Worm (Caenorhabditis elegans) whole organism, L4 larva: ENCODE results near the gene nas-4.

Experiments
- D1046.2 ChIP-seq: fragments of 200-800 bp; sonication (Bioruptor generic); IDR thresholded peaks from 2 replicates; pipeline ENCODE4 v1.3.6; 2022; ENCODE audit warnings: missing genetic modification characterization, missing compliant biosample characterization
- F26F4.8 ChIP-seq: fragments of 200-800 bp; sonication (Bioruptor generic); conservative IDR thresholded peaks from 2 replicates; pipeline ENCODE4 v1.3.6; 2022; ENCODE audit warnings: missing genetic modification characterization, missing compliant biosample characterization
- F44E2.7 ChIP-seq: fragments of 200-800 bp; sonication (Bioruptor generic); IDR thresholded peaks from 2 replicates; pipeline ENCODE4 v2.1.2; 2022; ENCODE audit warnings: missing genetic modification characterization, missing compliant biosample characterization
- F49E8.2 ChIP-seq: sonication (generic microtip); optimal IDR thresholded peaks from 2 replicates; lab custom pipeline; 2016; ENCODE audit warnings: missing compliant biosample characterization, mild to moderate bottlenecking, missing genetic modification characterization, borderline replicate concordance
- R02D3.7 ChIP-seq: fragments of 150-350 bp; sonication (generic microtip); optimal IDR thresholded peaks from 3 replicates; lab custom pipeline; 2014; ENCODE audit warnings: missing biosample characterization, missing genetic modification characterization
- T20F7.1 ChIP-seq: fragments of 200-800 bp; sonication (Bioruptor generic); optimal IDR thresholded peaks from 2 replicates; lab custom pipeline; 2018; ENCODE audit warnings: mild to moderate bottlenecking, missing genetic modification characterization, missing compliant biosample characterization
- Y105C5A.15 ChIP-seq: fragments of 200-800 bp; sonication (Bioruptor generic); IDR thresholded peaks from 2 replicates; pipeline ENCODE4 v1.3.6; 2022; ENCODE audit warnings: missing genetic modification characterization, missing compliant biosample characterization
- Y5F2A.4 ChIP-seq: fragments of 200-800 bp; sonication (Bioruptor generic); optimal IDR thresholded peaks from 2 replicates; lab custom pipeline; 2018; ENCODE audit warnings: mild to moderate bottlenecking, missing genetic modification characterization, missing compliant biosample characterization
- Y75B8A.6 ChIP-seq: fragments of 200-800 bp; sonication (Bioruptor generic); IDR thresholded peaks from 2 replicates; pipeline ENCODE4 v1.3.6; 2022; ENCODE audit warnings: missing genetic modification reagents, missing genetic modification characterization, missing compliant biosample characterization
- aha-1 ChIP-seq: fragments of 150-350 bp; peaks from one replicate; lab custom pipeline; 2014; ENCODE audit warnings: missing biosample characterization, missing genetic modification characterization
- aly-2 ChIP-seq: sonication (generic microtip); optimal IDR thresholded peaks from 2 replicates; lab custom pipeline; 2018; ENCODE audit warnings: missing biosample characterization, missing genetic modification characterization
- ama-1 ChIP-seq: fragments of 150-350 bp; optimal IDR thresholded peaks from 2 replicates; lab custom pipeline; 2014; ENCODE audit warnings: inconsistent platforms, mixed read lengths
- arid-1 ChIP-seq: fragments of 200-800 bp; sonication (Bioruptor generic); conservative IDR thresholded peaks from 2 replicates; pipeline ENCODE4 v1.3.6; 2022; ENCODE audit warnings: missing genetic modification reagents, missing genetic modification characterization, missing compliant biosample characterization
- ceh-20 ChIP-seq: fragments of 200-800 bp; sonication (Bioruptor generic); IDR thresholded peaks from 2 replicates; pipeline ENCODE4 v1.3.6; 2022; ENCODE audit warnings: missing genetic modification reagents, missing genetic modification characterization, missing compliant biosample characterization
- ceh-28 ChIP-seq: fragments of 150-350 bp; optimal IDR thresholded peaks from 2 replicates; lab custom pipeline; 2014; ENCODE audit warnings: missing biosample characterization, missing genetic modification reagents, missing genetic modification characterization
- ceh-62 ChIP-seq: sonication (generic microtip); optimal IDR thresholded peaks from 2 replicates; lab custom pipeline; 2017; ENCODE audit warnings: missing biosample characterization, missing genetic modification characterization
- ces-1 ChIP-seq: fragments of 150-350 bp; sonication (generic microtip); optimal IDR thresholded peaks from 4 replicates; lab custom pipeline; 2014; ENCODE audit warnings: missing biosample characterization, missing genetic modification reagents, missing genetic modification characterization
- ctbp-1 ChIP-seq: fragments of 200-800 bp; sonication (Bioruptor generic); IDR thresholded peaks from 2 replicates; pipeline ENCODE4 v1.3.6; 2022; ENCODE audit warnings: missing genetic modification reagents, missing genetic modification characterization, missing compliant biosample characterization
- daf-19 ChIP-seq: fragments of 200-800 bp; sonication (Bioruptor generic); conservative IDR thresholded peaks from 2 replicates; pipeline ENCODE4 v1.3.6; 2022; ENCODE audit warnings: missing genetic modification characterization, missing compliant biosample characterization
- dve-1 ChIP-seq: sonication (generic microtip); optimal IDR thresholded peaks from 2 replicates; lab custom pipeline; 2017; ENCODE audit warnings: antibody characterized with exemption, mild to moderate bottlenecking, missing genetic modification characterization, missing compliant biosample characterization; ENCODE audit not compliant: insufficient read depth
- egl-27 ChIP-seq: sonication (generic microtip); optimal IDR thresholded peaks from 3 replicates; lab custom pipeline; 2017; ENCODE audit warnings: missing biosample characterization, missing genetic modification reagents, missing genetic modification characterization
- egl-43 ChIP-seq: fragments of 200-800 bp; sonication (Bioruptor generic); IDR thresholded peaks from 2 replicates; pipeline ENCODE4 v1.3.6; 2022; ENCODE audit warnings: missing genetic modification reagents, missing genetic modification characterization, missing compliant biosample characterization
- fos-1 ChIP-seq: fragments of 150-350 bp; optimal IDR thresholded peaks from 2 replicates; lab custom pipeline; 2014; ENCODE audit warnings: missing biosample characterization, missing genetic modification characterization
- gei-8 ChIP-seq: fragments of 200-800 bp; sonication (Bioruptor generic); optimal IDR thresholded peaks from 2 replicates; lab custom pipeline; 2018; ENCODE audit warnings: mild to moderate bottlenecking, missing genetic modification characterization, missing compliant biosample characterization
- hif-1 ChIP-seq, 2 experiments: sonication (generic microtip); optimal IDR thresholded peaks; 2 replicates each; lab custom pipeline; 2016 to 2017; ENCODE audit warnings: missing compliant biosample characterization in 2 of 2, missing genetic modification characterization in 2 of 2, missing genetic modification reagents in 2 of 2, missing genotype in 2 of 2, mild to moderate bottlenecking in 1 of 2
- hlh-30 ChIP-seq: sonication (generic microtip); optimal IDR thresholded peaks from 2 replicates; lab custom pipeline; 2017; ENCODE audit warnings: antibody characterized with exemption, mild to moderate bottlenecking, missing genetic modification characterization, missing compliant biosample characterization; ENCODE audit not compliant: insufficient read depth
- lim-7 ChIP-seq: fragments of 200-800 bp; sonication (Bioruptor generic); IDR thresholded peaks from 2 replicates; pipeline ENCODE4 v1.3.6; 2022; ENCODE audit warnings: missing genetic modification characterization, missing compliant biosample characterization
- lin-1 ChIP-seq: fragments of 200-800 bp; sonication (Bioruptor generic); IDR thresholded peaks from 2 replicates; pipeline ENCODE4 v1.3.6; 2022; ENCODE audit warnings: missing genetic modification reagents, missing genetic modification characterization, missing compliant biosample characterization
- lin-13 ChIP-seq: fragments of 150-350 bp; optimal IDR thresholded peaks from 2 replicates; lab custom pipeline; 2014; ENCODE audit warnings: missing biosample characterization, missing genetic modification reagents, missing genetic modification characterization
- lin-15B ChIP-seq: fragments of 150-350 bp; sonication (generic microtip); optimal IDR thresholded peaks from 3 replicates; lab custom pipeline; 2014; ENCODE audit warnings: missing biosample characterization, missing genetic modification characterization
- lin-38 ChIP-seq: fragments of 200-800 bp; sonication (Bioruptor generic); IDR thresholded peaks from 2 replicates; pipeline ENCODE4 v1.3.6; 2022; ENCODE audit warnings: missing genetic modification reagents, missing genetic modification characterization, missing compliant biosample characterization
- lin-39 ChIP-seq: fragments of 150-350 bp; optimal IDR thresholded peaks from 2 replicates; lab custom pipeline; 2014; ENCODE audit warnings: missing biosample characterization, missing genetic modification reagents, missing genetic modification characterization
- madf-9 ChIP-seq: fragments of 200-800 bp; sonication (Bioruptor generic); conservative IDR thresholded peaks from 2 replicates; pipeline ENCODE4 v1.3.6; 2022; ENCODE audit warnings: missing genetic modification reagents, missing genetic modification characterization, missing compliant biosample characterization
- mdl-1 ChIP-seq, 2 experiments: fragments of 150-350 bp in 1 of 2; sonication (generic microtip) in 1 of 2; optimal IDR thresholded peaks; 2 replicates each; lab custom pipeline; 2014 to 2017; ENCODE audit warnings: missing biosample characterization in 2 of 2, missing genetic modification characterization in 2 of 2
- mes-2 ChIP-seq: sonication (generic microtip); optimal IDR thresholded peaks from 2 replicates; lab custom pipeline; 2016; ENCODE audit warnings: missing genotype, mild to moderate bottlenecking, missing genetic modification characterization, missing compliant biosample characterization; ENCODE audit not compliant: poor library complexity, severe bottlenecking
- mxl-3 ChIP-seq: fragments of 200-800 bp; sonication (Bioruptor generic); optimal IDR thresholded peaks from 2 replicates; lab custom pipeline; 2018; ENCODE audit warnings: mild to moderate bottlenecking, missing genetic modification characterization, missing compliant biosample characterization
- nhr-10 ChIP-seq: fragments of 150-350 bp; optimal IDR thresholded peaks from 2 replicates; lab custom pipeline; 2014; ENCODE audit warnings: missing biosample characterization, missing genetic modification characterization
- nhr-102 ChIP-seq: sonication (generic microtip); optimal IDR thresholded peaks from 2 replicates; lab custom pipeline; 2016; ENCODE audit warnings: mild to moderate bottlenecking, missing genetic modification characterization, moderate library complexity, missing compliant biosample characterization
- nhr-11 ChIP-seq: fragments of 150-350 bp; optimal IDR thresholded peaks from 2 replicates; lab custom pipeline; 2014; ENCODE audit warnings: missing biosample characterization, missing genetic modification characterization
- nhr-111 ChIP-seq: fragments of 200-800 bp; sonication (Bioruptor generic); optimal IDR thresholded peaks from 2 replicates; lab custom pipeline; 2018; ENCODE audit warnings: mild to moderate bottlenecking, missing genetic modification characterization, missing compliant biosample characterization
- nhr-6 ChIP-seq: fragments of 150-350 bp; optimal IDR thresholded peaks from 2 replicates; lab custom pipeline; 2014; ENCODE audit warnings: missing biosample characterization, missing genetic modification characterization
- php-3 ChIP-seq: fragments of 200-800 bp; sonication (Bioruptor generic); IDR thresholded peaks from 2 replicates; pipeline ENCODE4 v1.3.6; 2022; ENCODE audit warnings: missing genetic modification reagents, missing genetic modification characterization, missing compliant biosample characterization
- pqm-1 ChIP-seq: sonication (generic microtip); optimal IDR thresholded peaks from 2 replicates; lab custom pipeline; 2017; ENCODE audit warnings: missing biosample characterization, missing genetic modification characterization
- skn-1 ChIP-seq: fragments of 150-350 bp; optimal IDR thresholded peaks from 2 replicates; lab custom pipeline; 2014; ENCODE audit warnings: missing biosample characterization, missing genetic modification characterization
- snpc-4 ChIP-seq: fragments of 150-350 bp; optimal IDR thresholded peaks from 2 replicates; lab custom pipeline; 2014; ENCODE audit warnings: missing biosample characterization, missing genetic modification characterization
- unc-130 ChIP-seq: sonication (generic microtip); optimal IDR thresholded peaks from 2 replicates; lab custom pipeline; 2016; ENCODE audit warnings: missing genetic modification reagents, missing genetic modification characterization, missing compliant biosample characterization
- unc-39 ChIP-seq: sonication (generic microtip); optimal IDR thresholded peaks from 2 replicates; lab custom pipeline; 2017; ENCODE audit warnings: missing biosample characterization, missing genetic modification characterization
- unc-62 ChIP-seq, 3 experiments: fragments of 150-350 bp in 1 of 3; sonication (generic microtip); optimal IDR thresholded peaks in 2 of 3; peaks in 1 of 3; 1 replicate in 1 of 3; 2 replicates in 2 of 3; lab custom pipeline; 2014 to 2017; ENCODE audit warnings: missing biosample characterization in 3 of 3, missing genetic modification characterization in 3 of 3, missing genetic modification reagents in 3 of 3, missing genotype in 1 of 3
- zag-1 ChIP-seq: fragments of 150-350 bp; optimal IDR thresholded peaks from 2 replicates; lab custom pipeline; 2014; ENCODE audit warnings: missing biosample characterization, missing genetic modification characterization
- ztf-7 ChIP-seq: fragments of 150-350 bp; optimal IDR thresholded peaks from 2 replicates; lab custom pipeline; 2014; ENCODE audit warnings: missing biosample characterization, missing genetic modification characterization

nas-4 gene

ce11 chrIII:6379129-6379528 lies 36.3 kb downstream of the nas-4 start, which contains the start of gene C16A3.6 (continued):
- TF ChIP-seq ztf-7 (tag; lab: Kevin White, UChicago) (no peak), hif-1 (tag; optimal IDR thresholded peaks at IDR 0.05; lab: Kevin White, UChicago) (no peak), lin-1 (GFP tag; lab: Robert Waterston, UW) (no peak), ceh-28 (tag; lab: Kevin White, UChicago) (no peak), lin-15B (tag; lab: Kevin White, UChicago) (no peak), hlh-30 (tag; lab: Kevin White, UChicago) (peak; percentile 75), nhr-11 (no peak), egl-27 (tag; lab: Kevin White, UChicago) (no peak), fos-1 (tag; lab: Kevin White, UChicago) (no peak), mxl-3 (GFP tag; lab: Kevin White, UChicago) (no peak), ceh-20 (GFP tag; lab: Robert Waterston, UW) (no peak), snpc-4 (tag; lab: Kevin White, UChicago) (no peak), lin-38 (peak; percentile 66), mes-2 (tag; lab: Kevin White, UChicago) (peak; percentile 72), skn-1 (tag; lab: Kevin White, UChicago) (no peak), D1046.2 (GFP tag; lab: Robert Waterston, UW) (no peak), unc-39 (tag; lab: Kevin White, UChicago) (no peak), unc-62 (GFP tag; optimal IDR thresholded peaks at IDR 0.05 in 1 of 2; lab: Kevin White, UChicago) (peak in 1 of 2 experiments; percentile 71), unc-62 (tag; optimal IDR thresholded peaks at IDR 0.05; lab: Kevin White, UChicago) (no peak), T20F7.1 (GFP tag; lab: Kevin White, UChicago) (no peak), zag-1 (tag; lab: Kevin White, UChicago) (no peak), lin-13 (GFP tag; lab: Kevin White, UChicago) (no peak), ces-1 (GFP tag; lab: Kevin White, UChicago) (no peak), pqm-1 (tag; lab: Kevin White, UChicago) (no peak), Y5F2A.4 (GFP tag; lab: Kevin White, UChicago) (no peak), gei-8 (GFP tag; lab: Kevin White, UChicago) (no peak), ceh-62 (tag; lab: Kevin White, UChicago) (no peak), lin-39 (tag; lab: Kevin White, UChicago) (no peak), aly-2 (tag; lab: Kevin White, UChicago) (no peak), R02D3.7 (no peak), ama-1 (lab: Kevin White, UChicago) (peak; percentile 32), daf-19 (GFP tag; lab: Robert Waterston, UW) (0 out of 2 replicates have a peak, but pooled peaks have one; percentile 23)
- TF ChIP-seq, all 104 proteins: peak for 16

ce11 chrIII:6374947-6375415 lies 40.5 kb downstream of the nas-4 start, which contains the start of the genes rps-13 and nfx-1:
Gene rps-13 (minus strand): TSS chrIII:6374997.
Gene nfx-1 (plus strand): TSS chrIII:6375379.
- TF ChIP-seq Y105C5A.15 (no peak), Y75B8A.6 (GFP tag; lab: Robert Waterston, UW) (no peak), nhr-6 (tag; lab: Kevin White, UChicago) (peak; percentile 69), unc-130 (peak; percentile 54), egl-43 (GFP tag; lab: Robert Waterston, UW) (no peak), php-3 (GFP tag; lab: Robert Waterston, UW) (no peak), nhr-111 (GFP tag; lab: Kevin White, UChicago) (no peak), nhr-10 (peak; percentile 41), arid-1 (GFP tag; lab: Robert Waterston, UW) (peak; percentile 65; the same call in 1 of the 2 replicates), F49E8.2 (tag; lab: Kevin White, UChicago) (no peak), nhr-102 (tag; lab: Kevin White, UChicago) (no peak), mes-2 (tag; lab: Kevin White, UChicago) (peak; percentile 82), dve-1 (tag; lab: Kevin White, UChicago) (peak; percentile 84), lim-7 (GFP tag; lab: Robert Waterston, UW) (no peak), madf-9 (GFP tag; lab: Robert Waterston, UW) (no peak), ceh-28 (tag; lab: Kevin White, UChicago) (peak; percentile 12), ctbp-1 (GFP tag; lab: Robert Waterston, UW) (no peak), F26F4.8 (GFP tag; lab: Robert Waterston, UW) (no peak), gei-8 (GFP tag; lab: Kevin White, UChicago) (no peak), F44E2.7 (GFP tag; lab: Robert Waterston, UW) (no peak), skn-1 (tag; lab: Kevin White, UChicago) (no peak), mdl-1 (tag; optimal IDR thresholded peaks at IDR 0.05; lab: Kevin White, UChicago) (peak in 1 of 2 experiments; percentile 48), fos-1 (tag; lab: Kevin White, UChicago) (no peak), aha-1 (peak; percentile 100), egl-27 (tag; lab: Kevin White, UChicago) (no peak)
